Worm (Caenorhabditis elegans): Measurements from ENCODE around the gene F55B11.7.

DNA sequence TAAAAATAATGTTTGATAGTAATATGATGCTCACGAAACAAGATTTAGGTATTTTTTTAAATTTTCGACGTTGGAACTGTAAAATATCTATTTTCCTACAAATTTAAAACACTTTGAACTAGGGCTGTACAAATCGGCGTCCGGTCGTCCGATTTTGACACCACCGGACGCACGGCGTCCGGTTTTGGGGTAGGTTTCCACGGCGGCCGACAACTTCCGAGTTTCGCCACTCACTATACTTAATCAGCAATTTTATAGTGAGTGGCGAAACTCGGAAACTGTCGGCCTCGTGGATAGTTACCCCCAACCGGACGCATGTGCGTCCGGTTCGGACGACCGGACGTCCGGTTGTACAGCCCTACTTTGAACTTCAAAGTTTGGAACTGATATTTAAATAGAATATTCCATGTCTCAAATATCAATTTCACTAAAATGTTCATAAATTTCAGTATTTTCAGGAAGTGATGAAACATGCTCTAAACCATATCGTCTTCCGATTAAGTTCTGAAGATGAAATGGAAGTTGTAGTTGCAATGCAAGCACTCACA lies 44.5 kb downstream of the F55B11.7 start:
- no peak for TF ChIP-seq ces-1 (GFP tag; optimal IDR thresholded peaks at IDR 0.05)
- TF ChIP-seq unc-62 (GFP tag; optimal IDR thresholded peaks at IDR 0.05): no peak
- no peak for TF ChIP-seq elt-3 (tag; optimal IDR thresholded peaks at IDR 0.05)
- no peak for TF ChIP-seq nhr-12 (tag; optimal IDR thresholded peaks at IDR 0.05)
- TF ChIP-seq ztf-11 (tag; optimal IDR thresholded peaks at IDR 0.05): no peak
- TF ChIP-seq nhr-237 (tag; optimal IDR thresholded peaks at IDR 0.05): no peak
- TF ChIP-seq nhr-28 (tag; optimal IDR thresholded peaks at IDR 0.05): no peak

Data from whole organism, mixed stage, embryonic.